Worm (Caenorhabditis elegans): ENCODE results near the gene ttbk-8.2.
A peak's percentile ranks its signal among the peaks of the same experiment; 100 is the strongest.

ttbk-8.2 gene

DNA sequence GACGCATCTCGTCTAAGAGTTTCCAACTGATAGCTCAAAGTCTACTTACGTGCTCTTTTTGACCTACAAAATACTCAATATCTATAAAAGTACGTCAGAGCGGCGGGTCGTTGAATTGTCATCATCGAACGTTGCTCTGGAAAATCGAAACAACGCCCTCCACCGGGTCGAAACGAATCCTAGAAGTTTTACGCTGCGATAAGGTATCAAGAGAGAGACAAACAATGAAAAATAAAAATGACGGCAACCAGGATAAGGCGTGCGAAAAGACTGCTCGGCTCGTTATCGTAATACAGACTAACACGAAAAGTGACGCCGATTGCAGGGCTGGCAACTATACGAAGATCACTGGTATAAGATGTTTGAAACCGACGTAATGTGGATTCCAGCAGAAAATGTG is 22.5 kb downstream of the ttbk-8.2 start (continued):
- TF ChIP-seq ZK546.5 (tag; optimal IDR thresholded peaks at IDR 0.05) (no peak), nhr-129 (tag; optimal IDR thresholded peaks at IDR 0.05) (no peak), sma-3 (GFP tag; optimal IDR thresholded peaks at IDR 0.05) (peak; percentile 26), sem-4 (tag; optimal IDR thresholded peaks at IDR 0.05) (no peak)

ce11 chrIV:5654693-5655092 is 23.0 kb downstream of the ttbk-8.2 start:
- TF ChIP-seq R02D3.7 (tag; optimal IDR thresholded peaks at IDR 0.05) (no peak), skn-1 (tag; optimal IDR thresholded peaks at IDR 0.05) (no peak), unc-39 (tag; optimal IDR thresholded peaks at IDR 0.05) (no peak), ztf-4 (tag; optimal IDR thresholded peaks at IDR 0.05) (no peak), lin-39 (tag; optimal IDR thresholded peaks at IDR 0.05) (no peak), unc-62 (GFP tag; optimal IDR thresholded peaks at IDR 0.05) (no peak), ama-1 (optimal IDR thresholded peaks at IDR 0.05) (no peak), lsy-2 (tag; optimal IDR thresholded peaks at IDR 0.05) (no peak), sma-3 (GFP tag; optimal IDR thresholded peaks at IDR 0.05) (no peak), ztf-11 (tag; optimal IDR thresholded peaks at IDR 0.05) (no peak), elt-1 (tag; optimal IDR thresholded peaks at IDR 0.05) (no peak), C34F6.9 (tag; optimal IDR thresholded peaks at IDR 0.05) (no peak), nhr-10 (tag; optimal IDR thresholded peaks at IDR 0.05) (no peak), nhr-23 (tag; optimal IDR thresholded peaks at IDR 0.05) (no peak), egl-27 (tag; optimal IDR thresholded peaks at IDR 0.05) (no peak), snpc-4 (tag; optimal IDR thresholded peaks at IDR 0.05) (no peak), lin-13 (GFP tag; optimal IDR thresholded peaks at IDR 0.05) (no peak), mdl-1 (tag; optimal IDR thresholded peaks at IDR 0.05) (no peak), nhr-11 (tag; optimal IDR thresholded peaks at IDR 0.05) (no peak)

- TF ChIP-seq sma-3 (GFP tag; optimal IDR thresholded peaks at IDR 0.05) (peak; percentile 69), sma-9 (GFP tag; optimal IDR thresholded peaks at IDR 0.05) (peak; percentile 91), sma-9 (tag; optimal IDR thresholded peaks at IDR 0.05) (no peak), ama-1 (optimal IDR thresholded peaks at IDR 0.05) (no peak), ztf-4 (tag; optimal IDR thresholded peaks at IDR 0.05) (peak; percentile 85), C34F6.9 (tag; optimal IDR thresholded peaks at IDR 0.05) (peak; percentile 73), blmp-1 (tag; optimal IDR thresholded peaks at IDR 0.05; ENCODE audit: insufficient read depth) (peak; percentile 53), lsy-2 (tag; optimal IDR thresholded peaks at IDR 0.05) (peak in 1 of 2 experiments; percentile 73), nhr-11 (tag; optimal IDR thresholded peaks at IDR 0.05) (no peak), nhr-77 (tag; optimal IDR thresholded peaks at IDR 0.05) (no peak), ceh-16 (tag; optimal IDR thresholded peaks at IDR 0.05) (no peak), nhr-6 (tag; optimal IDR thresholded peaks at IDR 0.05) (peak; percentile 77), lin-11 (tag; optimal IDR thresholded peaks at IDR 0.05) (no peak), R02D3.7 (tag; optimal IDR thresholded peaks at IDR 0.05) (no peak), ztf-11 (tag; optimal IDR thresholded peaks at IDR 0.05) (no peak), dmd-4 (tag; optimal IDR thresholded peaks at IDR 0.05) (no peak), egl-27 (tag; optimal IDR thresholded peaks at IDR 0.05) (peak; percentile 45), elt-1 (tag; optimal IDR thresholded peaks at IDR 0.05) (no peak), ceh-82 (tag; optimal IDR thresholded peaks at IDR 0.05) (no peak), elt-3 (tag; optimal IDR thresholded peaks at IDR 0.05) (no peak), nhr-10 (tag; optimal IDR thresholded peaks at IDR 0.05) (no peak), nhr-237 (tag; optimal IDR thresholded peaks at IDR 0.05) (no peak), mab-5 (tag; optimal IDR thresholded peaks at IDR 0.05) (no peak), nhr-25 (tag; optimal IDR thresholded peaks at IDR 0.05) (peak; percentile 91), ztf-1 (GFP tag; conservative IDR thresholded peaks at IDR 0.05) (no peak), nhr-23 (tag; optimal IDR thresholded peaks at IDR 0.05) (no peak), nhr-21 (tag; optimal IDR thresholded peaks at IDR 0.05) (peak; percentile 72), alr-1 (tag; optimal IDR thresholded peaks at IDR 0.05) (no peak), snpc-4 (tag; optimal IDR thresholded peaks at IDR 0.05) (no peak), F13H6.1 (tag; optimal IDR thresholded peaks at IDR 0.05) (peak; percentile 56), mdl-1 (tag; optimal IDR thresholded peaks at IDR 0.05) (no peak), unc-62 (GFP tag; optimal IDR thresholded peaks at IDR 0.05) (no peak), nhr-129 (tag; optimal IDR thresholded peaks at IDR 0.05) (peak; percentile 82), lin-13 (GFP tag; optimal IDR thresholded peaks at IDR 0.05) (peak; percentile 62), Y55F3AM.14 (GFP tag; optimal IDR thresholded peaks at IDR 0.05) (no peak), peb-1 (tag; optimal IDR thresholded peaks at IDR 0.05) (no peak), sem-4 (tag; optimal IDR thresholded peaks at IDR 0.05) (peak; percentile 41), unc-39 (tag; optimal IDR thresholded peaks at IDR 0.05) (no peak), skn-1 (tag; optimal IDR thresholded peaks at IDR 0.05) (peak; percentile 92), crh-2 (tag; optimal IDR thresholded peaks at IDR 0.05) (peak; percentile 77), gmeb-1 (tag; optimal IDR thresholded peaks at IDR 0.05) (peak; percentile 80), nhr-12 (tag; optimal IDR thresholded peaks at IDR 0.05) (no peak), ZK546.5 (tag; optimal IDR thresholded peaks at IDR 0.05) (no peak), zag-1 (tag; optimal IDR thresholded peaks at IDR 0.05) (no peak), fos-1 (tag; optimal IDR thresholded peaks at IDR 0.05) (peak; percentile 61), lin-39 (tag; optimal IDR thresholded peaks at IDR 0.05) (no peak), aly-2 (tag; optimal IDR thresholded peaks at IDR 0.05) (no peak), mbf-1 (tag; optimal IDR thresholded peaks at IDR 0.05) (no peak)
Observed at ce11 chrIV:5655966-5656389, 24.2 kb downstream of the ttbk-8.2 start.

All from whole organism, L2 larva.